Fruit fly (Drosophila melanogaster) whole organism, embryonic: Measurements from ENCODE around the gene Sk2.
A peak's percentile ranks its signal among the peaks of the same experiment; 100 is the strongest.

Experiments
- Ada2b ChIP-seq: fragments of 200-800 bp; sonication (Bioruptor generic); IDR thresholded peaks from 2 replicates; pipeline ENCODE4 v1.3.6; 2022; ENCODE audit warnings: missing biosample characterization, missing genetic modification characterization
- Atf3 ChIP-seq: fragments of 200-800 bp; sonication (Bioruptor generic); optimal IDR thresholded peaks from 3 replicates; lab custom pipeline; 2016; ENCODE audit warnings: missing biosample characterization, missing genetic modification characterization
- CG10959 ChIP-seq: fragments of 200-800 bp; sonication (Bioruptor generic); IDR thresholded peaks from 2 replicates; pipeline ENCODE4 v1.3.6; 2022; ENCODE audit warnings: missing biosample characterization, missing genetic modification characterization
- CG10979 ChIP-seq: fragments of 200-800 bp; sonication (Bioruptor generic); optimal IDR thresholded peaks from 2 replicates; lab custom pipeline; 2018; ENCODE audit warnings: missing biosample characterization, mild to moderate bottlenecking, missing genetic modification characterization, moderate library complexity
- CG11456 ChIP-seq: fragments of 200-800 bp; sonication (Bioruptor generic); IDR thresholded peaks from 3 replicates; pipeline ENCODE4 v1.3.6; 2022; ENCODE audit warnings: missing biosample characterization, missing genetic modification characterization
- CG11560 ChIP-seq: fragments of 200-800 bp; sonication (Bioruptor generic); IDR thresholded peaks from 3 replicates; pipeline ENCODE4 v1.3.6; 2022; ENCODE audit warnings: missing biosample characterization, missing genetic modification characterization
- CG15011 ChIP-seq: fragments of 200-800 bp; sonication (Bioruptor generic); optimal IDR thresholded peaks from 3 replicates; lab custom pipeline; 2018; ENCODE audit warnings: missing biosample characterization, mild to moderate bottlenecking, missing genetic modification characterization
- CG15514 ChIP-seq: fragments of 200-800 bp; sonication (Bioruptor generic); optimal IDR thresholded peaks from 3 replicates; lab custom pipeline; 2017; ENCODE audit warnings: missing biosample characterization, missing genetic modification characterization, mild to moderate bottlenecking, moderate library complexity, missing genetic modification reagents
- CG17829 ChIP-seq: fragments of 200-800 bp; optimal IDR thresholded peaks from 2 replicates; lab custom pipeline; 2019; ENCODE audit warnings: missing biosample characterization, mild to moderate bottlenecking, missing genetic modification characterization, moderate library complexity
- CG18011 ChIP-seq: fragments of 200-800 bp; sonication (Bioruptor generic); optimal IDR thresholded peaks from 2 replicates; lab custom pipeline; 2017; ENCODE audit warnings: missing biosample characterization, missing genetic modification characterization, mild to moderate bottlenecking, moderate library complexity, missing genotype
- CG18619 ChIP-seq: fragments of 200-800 bp; sonication (Bioruptor generic); optimal IDR thresholded peaks from 3 replicates; lab custom pipeline; 2017; ENCODE audit warnings: missing biosample characterization, mild to moderate bottlenecking, missing genetic modification characterization
- CG31388 ChIP-seq: fragments of 200-800 bp; sonication (Bioruptor generic); optimal IDR thresholded peaks from 2 replicates; lab custom pipeline; 2016; ENCODE audit warnings: missing biosample characterization, missing genetic modification characterization
- CG34422 ChIP-seq: fragments of 200-800 bp; sonication (Bioruptor generic); IDR thresholded peaks from 3 replicates; pipeline ENCODE4 v1.3.6; 2022; ENCODE audit warnings: missing biosample characterization, missing genetic modification characterization
- CG3838 ChIP-seq: fragments of 200-800 bp; sonication (Bioruptor generic); optimal IDR thresholded peaks from 3 replicates; lab custom pipeline; 2016; ENCODE audit warnings: missing biosample characterization, missing genetic modification characterization
- CG6175 ChIP-seq: fragments of 200-800 bp; sonication (Bioruptor generic); IDR thresholded peaks from 3 replicates; pipeline ENCODE4 v1.3.6; 2022; ENCODE audit warnings: missing biosample characterization, missing genetic modification characterization
- CG7745 ChIP-seq: fragments of 200-800 bp; sonication (Bioruptor generic); optimal IDR thresholded peaks from 2 replicates; lab custom pipeline; 2018; ENCODE audit warnings: missing biosample characterization, mild to moderate bottlenecking, missing genetic modification characterization, moderate library complexity
- CG7928 ChIP-seq: fragments of 200-800 bp; sonication (Bioruptor generic); optimal IDR thresholded peaks from 2 replicates; lab custom pipeline; 2017; ENCODE audit warnings: missing biosample characterization, mild to moderate bottlenecking, missing genetic modification characterization
- CrebB ChIP-seq: fragments of 200-800 bp; sonication (Bioruptor generic); optimal IDR thresholded peaks from 3 replicates; lab custom pipeline; 2018; ENCODE audit warnings: missing biosample characterization, mild to moderate bottlenecking, missing genetic modification characterization
- D19B ChIP-seq: fragments of 200-800 bp; sonication (Bioruptor generic); optimal IDR thresholded peaks from 2 replicates; lab custom pipeline; 2017; ENCODE audit warnings: missing biosample characterization, mild to moderate bottlenecking, missing genetic modification characterization
- Dek ChIP-seq: fragments of 200-800 bp; sonication (Bioruptor generic); optimal IDR thresholded peaks from 3 replicates; lab custom pipeline; 2019; ENCODE audit warnings: missing biosample characterization, mild to moderate bottlenecking, missing genetic modification characterization, moderate library complexity
- Drgx ChIP-seq: fragments of 200-800 bp; sonication (Bioruptor generic); IDR thresholded peaks from 2 replicates; pipeline ENCODE4 v1.3.6; 2022; ENCODE audit warnings: missing biosample characterization, missing genetic modification characterization
- Ets65A ChIP-seq: fragments of 200-800 bp; sonication (Bioruptor generic); peaks from one replicate; lab custom pipeline; 2016; ENCODE audit warnings: missing biosample characterization, missing genetic modification characterization
- Lpt ChIP-seq: fragments of >200 bp; optimal IDR thresholded peaks from 2 replicates; lab custom pipeline; 2018; ENCODE audit warnings: missing biosample characterization, missing genetic modification characterization
- Myb ChIP-seq: fragments of 200-800 bp; sonication (Bioruptor generic); optimal IDR thresholded peaks from 2 replicates; lab custom pipeline; 2016; ENCODE audit warnings: missing biosample characterization, missing genetic modification characterization
- Nf-YC ChIP-seq: fragments of 200-800 bp; optimal IDR thresholded peaks from 3 replicates; lab custom pipeline; 2019; ENCODE audit warnings: missing biosample characterization, mild to moderate bottlenecking, missing genetic modification characterization, moderate library complexity
- Oaz ChIP-seq: fragments of 200-800 bp; sonication (Bioruptor generic); IDR thresholded peaks from 2 replicates; pipeline ENCODE4 v1.3.6; 2022; ENCODE audit warnings: missing biosample characterization, missing genetic modification characterization
- Side ChIP-seq: fragments of 200-800 bp; sonication (Bioruptor generic); optimal IDR thresholded peaks from 2 replicates; lab custom pipeline; 2016; ENCODE audit warnings: missing biosample characterization, missing genetic modification characterization
- Six4 ChIP-seq: fragments of 200-800 bp; sonication (Bioruptor generic); optimal IDR thresholded peaks from 2 replicates; lab custom pipeline; 2016; ENCODE audit warnings: missing biosample characterization, missing genetic modification characterization
- Sox100B ChIP-seq: fragments of 200-800 bp; sonication (Bioruptor generic); optimal IDR thresholded peaks from 3 replicates; lab custom pipeline; 2018; ENCODE audit warnings: missing biosample characterization, mild to moderate bottlenecking, missing genetic modification characterization
- YL-1 ChIP-seq: fragments of 200-800 bp; sonication (Bioruptor generic); optimal IDR thresholded peaks from 3 replicates; lab custom pipeline; 2017; ENCODE audit warnings: missing biosample characterization, mild to moderate bottlenecking, missing genetic modification characterization
- ab ChIP-seq: fragments of 200-800 bp; sonication (Bioruptor generic); optimal IDR thresholded peaks from 2 replicates; lab custom pipeline; 2016; ENCODE audit warnings: missing biosample characterization, missing genetic modification characterization
- chinmo ChIP-seq: fragments of 200-800 bp; sonication (Bioruptor generic); IDR thresholded peaks from 4 replicates; pipeline ENCODE4 v1.3.6; 2022; ENCODE audit warnings: missing biosample characterization, missing genetic modification characterization; ENCODE audit not compliant: partially characterized antibody
- danr ChIP-seq: fragments of 200-800 bp; sonication (Bioruptor generic); IDR thresholded peaks from 2 replicates; pipeline ENCODE4 v1.3.6; 2022; ENCODE audit warnings: missing biosample characterization, missing genetic modification characterization
- dysf ChIP-seq: fragments of 200-800 bp; sonication (Bioruptor generic); IDR thresholded peaks from 3 replicates; pipeline ENCODE4 v1.3.6; 2022; ENCODE audit warnings: missing biosample characterization, missing genetic modification characterization
- ewg ChIP-seq: fragments of 200-800 bp; sonication (Bioruptor generic); optimal IDR thresholded peaks from 3 replicates; lab custom pipeline; 2017; ENCODE audit warnings: mild to moderate bottlenecking, missing biosample characterization, missing genetic modification reagents, missing genetic modification characterization
- gfzf ChIP-seq: fragments of 200-800 bp; sonication (Bioruptor generic); optimal IDR thresholded peaks from 2 replicates; lab custom pipeline; 2016; ENCODE audit warnings: missing biosample characterization, mild to moderate bottlenecking, missing genetic modification characterization, moderate library complexity
- hbn ChIP-seq: fragments of 200-800 bp; sonication (Bioruptor generic); IDR thresholded peaks from 2 replicates; pipeline ENCODE4 v1.3.6; 2022; ENCODE audit warnings: missing biosample characterization, missing genetic modification characterization; ENCODE audit not compliant: partially characterized antibody
- hkb ChIP-seq, 2 experiments: fragments of 200-800 bp in 1 of 2; fragments of >200 bp in 1 of 2; sonication (Bioruptor generic) in 1 of 2; IDR thresholded peaks in 1 of 2; optimal IDR thresholded peaks in 1 of 2; 2 replicates each; pipeline versions ENCODE4 v1.3.6 to Lab custom; 2017 to 2022; ENCODE audit warnings: missing biosample characterization in 1 of 2, missing genetic modification characterization in 1 of 2
- jigr1 ChIP-seq: fragments of 200-800 bp; sonication (Bioruptor generic); IDR thresholded peaks from 3 replicates; pipeline ENCODE4 v1.3.6; 2022; ENCODE audit warnings: missing biosample characterization, missing genetic modification characterization
- knrl ChIP-seq: fragments of 200-800 bp; sonication (Bioruptor generic); IDR thresholded peaks from 3 replicates; pipeline ENCODE4 v1.3.6; 2022; ENCODE audit warnings: missing biosample characterization, missing genetic modification characterization; ENCODE audit not compliant: partially characterized antibody
- nmo ChIP-seq: fragments of 200-800 bp; sonication (Bioruptor generic); optimal IDR thresholded peaks from 2 replicates; lab custom pipeline; 2018; ENCODE audit warnings: missing biosample characterization, mild to moderate bottlenecking, missing genetic modification characterization, moderate library complexity
- pb ChIP-seq: fragments of 200-800 bp; sonication (Bioruptor generic); optimal IDR thresholded peaks from 3 replicates; lab custom pipeline; 2016; ENCODE audit warnings: missing biosample characterization, missing genetic modification characterization
- peb ChIP-seq: fragments of 200-800 bp; sonication (Bioruptor generic); IDR thresholded peaks from 2 replicates; pipeline ENCODE4 v1.3.6; 2022; ENCODE audit warnings: missing biosample characterization, missing genetic modification characterization
- phol ChIP-seq: fragments of 200-800 bp; sonication (Bioruptor generic); optimal IDR thresholded peaks from 3 replicates; lab custom pipeline; 2018; ENCODE audit warnings: missing biosample characterization, mild to moderate bottlenecking, missing genetic modification characterization, moderate library complexity
- ssp ChIP-seq: fragments of 200-800 bp; sonication (Bioruptor generic); IDR thresholded peaks from 2 replicates; pipeline ENCODE4 v1.3.6; 2022; ENCODE audit warnings: missing biosample characterization, missing genetic modification characterization
- tap ChIP-seq: fragments of 200-800 bp; optimal IDR thresholded peaks from 3 replicates; lab custom pipeline; 2019; ENCODE audit warnings: missing biosample characterization, mild to moderate bottlenecking, missing genetic modification characterization, moderate library complexity
- vvl ChIP-seq: fragments of 200-800 bp; sonication (Bioruptor generic); IDR thresholded peaks from 2 replicates; pipeline ENCODE4 v1.3.6; 2022; ENCODE audit warnings: missing biosample characterization, missing genetic modification characterization
- wek ChIP-seq: fragments of 200-800 bp; sonication (Bioruptor generic); optimal IDR thresholded peaks from 3 replicates; lab custom pipeline; 2018; ENCODE audit warnings: missing biosample characterization, mild to moderate bottlenecking, missing genetic modification characterization, moderate library complexity

Sk2 gene

DNA sequence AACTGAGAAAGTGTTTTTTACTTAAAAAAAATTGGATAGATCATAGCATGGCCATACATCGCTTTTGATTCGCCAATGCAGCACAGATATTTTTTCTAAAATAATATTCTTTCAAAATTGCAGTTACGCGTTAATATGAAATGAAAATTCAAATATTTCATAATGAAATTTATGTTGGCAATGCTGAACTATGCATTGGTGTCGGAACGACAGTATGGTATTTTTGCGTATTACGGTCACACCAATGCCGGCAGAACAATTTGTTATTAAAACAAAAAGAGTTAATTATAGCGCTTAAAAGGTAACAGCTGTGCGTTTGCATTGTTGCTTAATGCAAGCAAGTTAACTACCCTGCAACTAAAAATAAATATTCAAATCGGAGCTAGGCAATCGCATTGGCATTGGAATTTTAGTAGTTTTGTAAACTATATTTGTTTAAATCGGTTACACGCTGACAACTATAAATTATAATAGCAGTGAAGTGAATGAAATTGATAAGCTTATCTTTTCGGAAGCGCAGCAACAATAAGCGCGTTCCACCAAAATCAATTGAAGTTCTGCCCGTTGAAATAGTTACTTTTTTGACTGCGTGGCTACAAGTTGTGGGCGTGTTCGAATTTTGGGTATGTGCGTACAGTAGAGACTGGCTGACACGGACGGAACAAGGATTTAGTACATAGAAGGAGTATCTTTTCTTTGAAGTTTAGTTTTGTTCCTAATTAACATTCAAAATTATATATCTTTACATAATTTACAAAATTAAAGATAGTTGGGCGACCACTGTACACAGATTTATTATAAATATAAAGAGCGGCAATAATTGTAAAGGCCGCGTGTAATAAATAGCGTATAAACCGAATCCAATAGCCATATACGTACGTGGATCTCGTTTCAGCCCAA is 4.5 kb upstream of the Sk2 start, which contains the start of gene Prx4 (continued):
- TF ChIP-seq peb (GFP tag; lab: Robert Waterston, UW) (peak; percentile 41; the same call in 1 of the 2 replicates), YL-1 (no peak), CG11456 (GFP tag; lab: Robert Waterston, UW) (peak; percentile 81), jigr1 (GFP tag; lab: Robert Waterston, UW) (0 out of 3 replicates have a peak, but pooled peaks have one; percentile 22), Dek (tag; lab: Kevin White, UChicago) (peak; percentile 69), CrebB (tag; lab: Kevin White, UChicago) (peak; percentile 23), chinmo (GFP tag; lab: Robert Waterston, UW) (no peak), CG15514 (GFP tag; lab: Kevin White, UChicago) (peak; percentile 42), gfzf (GFP tag; lab: Kevin White, UChicago) (peak; percentile 87), Side (GFP tag; lab: Kevin White, UChicago) (no peak), D19B (GFP tag; lab: Kevin White, UChicago) (peak; percentile 61), Lpt (GFP tag; lab: Kevin White, UChicago) (no peak), Myb (GFP tag; lab: Kevin White, UChicago) (no peak), CG3838 (GFP tag; lab: Kevin White, UChicago) (no peak), CG18619 (peak; percentile 47), phol (tag; lab: Kevin White, UChicago) (peak; percentile 66), CG17829 (tag; lab: Kevin White, UChicago) (peak; percentile 60), Drgx (GFP tag; lab: Robert Waterston, UW) (peak; percentile 81), CG15011 (GFP tag; lab: Kevin White, UChicago) (peak; percentile 48), nmo (GFP tag; lab: Kevin White, UChicago) (peak; percentile 70), hkb (optimal IDR thresholded peaks at IDR 0.05; lab: Kevin White, UChicago) (no peak), hkb (GFP tag; IDR thresholded peaks at IDR 0.05; lab: Robert Waterston, UW) (peak; percentile 78), CG6175 (GFP tag; lab: Robert Waterston, UW) (0 out of 3 replicates have a peak, but pooled peaks have one; percentile 9), ab (no peak), CG18011 (GFP tag; lab: Kevin White, UChicago) (peak; percentile 15), CG10979 (tag; lab: Kevin White, UChicago) (peak; percentile 69), tap (tag; lab: Kevin White, UChicago) (peak; percentile 77), vvl (GFP tag; lab: Robert Waterston, UW) (peak; percentile 88; the same call in 1 of the 2 replicates), wek (GFP tag; lab: Kevin White, UChicago) (peak; percentile 6), knrl (GFP tag; lab: Robert Waterston, UW) (no peak), CG31388 (GFP tag; lab: Kevin White, UChicago) (no peak), dysf (GFP tag; lab: Robert Waterston, UW) (peak; percentile 82), Six4 (GFP tag; lab: Kevin White, UChicago) (peak; percentile 66), CG10959 (GFP tag; lab: Robert Waterston, UW) (peak; percentile 48; the same call in 1 of the 2 replicates), ssp (GFP tag; lab: Robert Waterston, UW) (no peak; the same call in 1 of the 2 replicates), CG34422 (GFP tag; lab: Robert Waterston, UW) (peak; percentile 74), CG7928 (GFP tag; lab: Kevin White, UChicago) (peak; percentile 19), pb (GFP tag; lab: Kevin White, UChicago) (no peak), CG7745 (tag; lab: Kevin White, UChicago) (no peak), Ets65A (GFP tag; lab: Kevin White, UChicago) (no peak), Sox100B (peak; percentile 49), hbn (GFP tag; lab: Robert Waterston, UW) (no peak), Atf3 (no peak), Oaz (GFP tag; lab: Robert Waterston, UW) (peak; percentile 40; the same call in 1 of the 2 replicates), Ada2b (peak; percentile 76), danr (GFP tag; lab: Robert Waterston, UW) (no peak), CG11560 (tag; lab: Robert Waterston, UW) (peak; percentile 54; the same call in 2 of the 3 replicates), Nf-YC (no peak), ewg (GFP tag; lab: Kevin White, UChicago) (peak; percentile 35)
